Fruit fly (Drosophila melanogaster) whole organism, embryonic: Measurements from ENCODE around the gene CG33060.

Source experiments
- Bgb ChIP-seq: fragments of 200-800 bp; sonication (Bioruptor generic); IDR thresholded peaks from 2 replicates; pipeline ENCODE4 v1.3.6; 2022; ENCODE audit warnings: missing biosample characterization, missing genetic modification characterization; ENCODE audit not compliant: partially characterized antibody
- CG10543 ChIP-seq: fragments of 200-800 bp; sonication (Bioruptor generic); optimal IDR thresholded peaks from 3 replicates; lab custom pipeline; 2017; ENCODE audit warnings: missing biosample characterization, mild to moderate bottlenecking, missing genetic modification characterization, moderate library complexity
- CG12744 ChIP-seq: fragments of 200-800 bp; sonication (Bioruptor generic); optimal IDR thresholded peaks from 2 replicates; lab custom pipeline; 2016; ENCODE audit warnings: missing biosample characterization, missing genetic modification characterization
- CG15601 ChIP-seq: fragments of 200-800 bp; sonication (Bioruptor generic); optimal IDR thresholded peaks from 3 replicates; lab custom pipeline; 2019; ENCODE audit warnings: missing biosample characterization, mild to moderate bottlenecking, missing genetic modification characterization, moderate library complexity
- CG16779 ChIP-seq: fragments of 200-800 bp; sonication (Bioruptor generic); IDR thresholded peaks from 2 replicates; pipeline ENCODE4 v1.3.6; 2022; ENCODE audit warnings: missing biosample characterization, missing genetic modification characterization
- CG2129 ChIP-seq: fragments of 200-800 bp; sonication (Bioruptor generic); IDR thresholded peaks from 2 replicates; pipeline ENCODE4 v1.3.6; 2022; ENCODE audit warnings: missing biosample characterization, missing genetic modification characterization; ENCODE audit not compliant: partially characterized antibody
- CG3281 ChIP-seq: fragments of 200-800 bp; sonication (Bioruptor generic); optimal IDR thresholded peaks from 3 replicates; lab custom pipeline; 2017; ENCODE audit warnings: missing biosample characterization, mild to moderate bottlenecking, missing genetic modification characterization
- CG3726 ChIP-seq: fragments of 200-800 bp; sonication (Bioruptor generic); IDR thresholded peaks from 3 replicates; pipeline ENCODE4, ENCODE4 v1.3.6; 2022; ENCODE audit warnings: missing biosample characterization, missing genetic modification characterization
- CG3838 ChIP-seq: fragments of 200-800 bp; sonication (Bioruptor generic); optimal IDR thresholded peaks from 3 replicates; lab custom pipeline; 2016; ENCODE audit warnings: missing biosample characterization, missing genetic modification characterization
- CG4424 ChIP-seq: fragments of 200-800 bp; sonication (Bioruptor generic); optimal IDR thresholded peaks from 3 replicates; lab custom pipeline; 2016; ENCODE audit warnings: missing biosample characterization, missing genetic modification characterization
- CG8359 ChIP-seq: fragments of 200-800 bp; sonication (Bioruptor generic); optimal IDR thresholded peaks from 2 replicates; lab custom pipeline; 2017; ENCODE audit warnings: missing biosample characterization, mild to moderate bottlenecking, missing genetic modification characterization, borderline replicate concordance
- CG8944 ChIP-seq: fragments of 200-800 bp; sonication (Bioruptor generic); optimal IDR thresholded peaks from 3 replicates; lab custom pipeline; 2016; ENCODE audit warnings: missing biosample characterization, missing genetic modification characterization
- Dfd ChIP-seq, 2 experiments: fragments of >200 bp; optimal IDR thresholded peaks; 2 replicates each; lab custom pipeline; 2017; ENCODE audit warnings: missing biosample characterization in 2 of 2, missing genetic modification characterization in 2 of 2
- Dll ChIP-seq: fragments of 200-800 bp; sonication (Bioruptor generic); IDR thresholded peaks from 4 replicates; pipeline ENCODE4 v1.3.6; 2022; ENCODE audit warnings: missing biosample characterization, missing genetic modification characterization; ENCODE audit not compliant: partially characterized antibody
- Doc2 ChIP-seq: fragments of 200-800 bp; sonication (Bioruptor generic); IDR thresholded peaks from 2 replicates; pipeline ENCODE4 v1.3.6; 2022; ENCODE audit warnings: missing biosample characterization, missing genetic modification characterization
- Gug ChIP-seq: fragments of 200-800 bp; sonication (Bioruptor generic); IDR thresholded peaks from 4 replicates; pipeline ENCODE4 v1.3.6; 2022; ENCODE audit warnings: missing biosample characterization, missing genetic modification characterization
- Hey ChIP-seq: fragments of 200-800 bp; sonication (Bioruptor generic); optimal IDR thresholded peaks from 3 replicates; lab custom pipeline; 2018; ENCODE audit warnings: missing biosample characterization, mild to moderate bottlenecking, missing genetic modification characterization
- Hsf ChIP-seq: fragments of 200-800 bp; sonication (Bioruptor generic); optimal IDR thresholded peaks from 3 replicates; lab custom pipeline; 2016; ENCODE audit warnings: missing biosample characterization, missing genetic modification characterization
- Kr ChIP-seq: fragments of 200-800 bp; sonication (Bioruptor generic); optimal IDR thresholded peaks from 2 replicates; lab custom pipeline; 2017; ENCODE audit warnings: missing biosample characterization, mild to moderate bottlenecking, missing genetic modification characterization
- Lhr ChIP-seq: fragments of 200-800 bp; sonication (Bioruptor generic); optimal IDR thresholded peaks from 3 replicates; lab custom pipeline; 2017; ENCODE audit warnings: mild to moderate bottlenecking, missing biosample characterization, missing genetic modification reagents, missing genetic modification characterization
- Meics ChIP-seq: fragments of 200-800 bp; sonication (Bioruptor generic); optimal IDR thresholded peaks from 2 replicates; lab custom pipeline; 2017; ENCODE audit warnings: missing biosample characterization, mild to moderate bottlenecking, missing genetic modification characterization
- NK7.1 ChIP-seq: fragments of 200-800 bp; sonication (Bioruptor generic); optimal IDR thresholded peaks from 3 replicates; lab custom pipeline; 2016; ENCODE audit warnings: missing biosample characterization, missing genetic modification characterization
- Pdp1 ChIP-seq, 2 experiments: fragments of 200-800 bp; sonication (Bioruptor generic); optimal IDR thresholded peaks; 3 replicates each; lab custom pipeline; 2016; ENCODE audit warnings: missing biosample characterization in 2 of 2, missing genetic modification characterization in 2 of 2, mild to moderate bottlenecking in 1 of 2, moderate library complexity in 1 of 2
- Rfx ChIP-seq: fragments of 200-800 bp; sonication (Bioruptor generic); IDR thresholded peaks from 2 replicates; pipeline ENCODE4 v1.3.6; 2022; ENCODE audit warnings: missing biosample characterization, missing genetic modification characterization
- TFAM ChIP-seq: fragments of 200-800 bp; sonication (Bioruptor generic); optimal IDR thresholded peaks from 2 replicates; lab custom pipeline; 2017; ENCODE audit warnings: missing biosample characterization, missing genetic modification characterization, inconsistent platforms
- Tbp ChIP-seq: fragments of >200 bp; optimal IDR thresholded peaks from 2 replicates; lab custom pipeline; 2018; ENCODE audit warnings: missing biosample characterization, missing genetic modification characterization
- Vsx1 ChIP-seq: fragments of 200-800 bp; sonication (Bioruptor generic); optimal IDR thresholded peaks from 2 replicates; lab custom pipeline; 2017; ENCODE audit warnings: missing biosample characterization, mild to moderate bottlenecking, missing genetic modification characterization, missing genetic modification reagents
- bcd ChIP-seq: fragments of 200-800 bp; sonication (Bioruptor generic); optimal IDR thresholded peaks from 2 replicates; lab custom pipeline; 2017; ENCODE audit warnings: missing biosample characterization, mild to moderate bottlenecking, missing genetic modification characterization
- btn ChIP-seq: fragments of 200-800 bp; sonication (Bioruptor generic); optimal IDR thresholded peaks from 2 replicates; lab custom pipeline; 2016; ENCODE audit warnings: missing biosample characterization, missing genetic modification characterization
- cas ChIP-seq: fragments of 200-800 bp; sonication (Bioruptor generic); IDR thresholded peaks from 2 replicates; pipeline ENCODE4 v1.3.6; 2022; ENCODE audit warnings: missing biosample characterization, missing genetic modification characterization
- caup ChIP-seq: fragments of 200-800 bp; sonication (Bioruptor generic); optimal IDR thresholded peaks from 3 replicates; lab custom pipeline; 2017; ENCODE audit warnings: missing biosample characterization, mild to moderate bottlenecking, missing genetic modification characterization, moderate library complexity; ENCODE audit not compliant: severe bottlenecking
- chinmo ChIP-seq: fragments of 200-800 bp; sonication (Bioruptor generic); IDR thresholded peaks from 4 replicates; pipeline ENCODE4 v1.3.6; 2022; ENCODE audit warnings: missing biosample characterization, missing genetic modification characterization; ENCODE audit not compliant: partially characterized antibody
- cwo ChIP-seq: fragments of 200-800 bp; sonication (Bioruptor generic); optimal IDR thresholded peaks from 3 replicates; lab custom pipeline; 2017; ENCODE audit warnings: missing biosample characterization, missing genetic modification characterization, mild to moderate bottlenecking, moderate library complexity, missing genetic modification reagents
- danr ChIP-seq: fragments of 200-800 bp; sonication (Bioruptor generic); IDR thresholded peaks from 2 replicates; pipeline ENCODE4 v1.3.6; 2022; ENCODE audit warnings: missing biosample characterization, missing genetic modification characterization
- fd96Cb ChIP-seq: fragments of 200-800 bp; sonication (Bioruptor generic); optimal IDR thresholded peaks from 2 replicates; lab custom pipeline; 2018; ENCODE audit warnings: missing biosample characterization, mild to moderate bottlenecking, missing genetic modification characterization, moderate library complexity
- h ChIP-seq: fragments of >200 bp; optimal IDR thresholded peaks from 2 replicates; lab custom pipeline; 2017
- hkb ChIP-seq, 2 experiments: fragments of 200-800 bp in 1 of 2; fragments of >200 bp in 1 of 2; sonication (Bioruptor generic) in 1 of 2; IDR thresholded peaks in 1 of 2; optimal IDR thresholded peaks in 1 of 2; 2 replicates each; pipeline versions ENCODE4 v1.3.6 to Lab custom; 2017 to 2022; ENCODE audit warnings: missing biosample characterization in 1 of 2, missing genetic modification characterization in 1 of 2
- mam ChIP-seq: fragments of 200-800 bp; sonication (Bioruptor generic); optimal IDR thresholded peaks from 3 replicates; lab custom pipeline; 2016; ENCODE audit warnings: missing biosample characterization, missing genetic modification characterization
- nerfin-1 ChIP-seq: fragments of 200-800 bp; sonication (Bioruptor generic); optimal IDR thresholded peaks from 3 replicates; lab custom pipeline; 2019; ENCODE audit warnings: missing biosample characterization, mild to moderate bottlenecking, missing genetic modification characterization, moderate library complexity
- onecut ChIP-seq: fragments of 200-800 bp; sonication (Bioruptor generic); IDR thresholded peaks from 2 replicates; pipeline ENCODE4 v1.3.6; 2022; ENCODE audit warnings: missing biosample characterization, missing genetic modification characterization
- org-1 ChIP-seq: fragments of 200-800 bp; sonication (Bioruptor generic); optimal IDR thresholded peaks from 2 replicates; lab custom pipeline; 2017; ENCODE audit warnings: missing biosample characterization, missing genetic modification characterization
- pum ChIP-seq: fragments of 200-800 bp; sonication (Bioruptor generic); optimal IDR thresholded peaks from 2 replicates; lab custom pipeline; 2016; ENCODE audit warnings: missing biosample characterization, missing genetic modification characterization
- repo ChIP-seq: fragments of 200-800 bp; sonication (Bioruptor generic); optimal IDR thresholded peaks from 2 replicates; lab custom pipeline; 2016; ENCODE audit warnings: missing biosample characterization, missing genetic modification characterization
- shn ChIP-seq: fragments of 200-800 bp; sonication (Bioruptor generic); optimal IDR thresholded peaks from 3 replicates; lab custom pipeline; 2016; ENCODE audit warnings: missing biosample characterization, missing genetic modification characterization
- sisA ChIP-seq: fragments of 200-800 bp; sonication (Bioruptor generic); IDR thresholded peaks from 2 replicates; pipeline ENCODE4 v1.3.6; 2022; ENCODE audit warnings: missing biosample characterization, missing genetic modification characterization
- slou ChIP-seq: fragments of 200-800 bp; sonication (Bioruptor generic); optimal IDR thresholded peaks from 3 replicates; lab custom pipeline; 2016; ENCODE audit warnings: missing biosample characterization, missing genetic modification characterization
- tll ChIP-seq, 2 experiments: fragments of 200-800 bp in 1 of 2; fragments of >200 bp in 1 of 2; sonication (Bioruptor generic) in 1 of 2; optimal IDR thresholded peaks; 2 replicates each; lab custom pipeline; 2017 to 2019; ENCODE audit warnings: missing biosample characterization in 2 of 2, missing genetic modification characterization in 2 of 2, mild to moderate bottlenecking in 1 of 2, moderate library complexity in 1 of 2
- unc-4 ChIP-seq: fragments of 200-800 bp; sonication (Bioruptor generic); IDR thresholded peaks from 2 replicates; pipeline ENCODE4 v1.3.6; 2022; ENCODE audit warnings: missing biosample characterization, missing genetic modification characterization; ENCODE audit not compliant: partially characterized antibody
- wdn ChIP-seq: fragments of 200-800 bp; sonication (Bioruptor generic); IDR thresholded peaks from 2 replicates; pipeline ENCODE4 v1.3.6; 2022; ENCODE audit warnings: missing biosample characterization, missing genetic modification characterization
- yki ChIP-seq: fragments of >200 bp; optimal IDR thresholded peaks from 3 replicates; lab custom pipeline; 2018

The CG33060 gene

DNA sequence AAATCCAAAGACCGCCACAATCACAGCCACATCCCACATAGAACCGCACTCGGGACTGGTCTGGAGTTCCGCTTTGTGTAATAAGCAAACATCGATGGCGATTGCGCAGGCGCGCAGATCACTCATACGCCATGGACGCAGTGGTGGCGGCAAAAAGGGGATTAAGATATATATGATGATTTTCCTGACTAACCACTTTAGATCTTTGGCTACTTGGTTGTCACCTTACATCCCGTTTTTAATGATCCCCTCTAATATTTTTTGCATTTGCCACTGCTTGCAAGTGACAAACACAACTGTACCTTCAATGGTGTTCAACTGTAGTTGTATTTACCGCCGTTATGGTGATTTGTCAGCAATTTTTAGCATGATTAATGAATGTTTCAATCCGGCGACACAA, 20.9 kb upstream of the CG33060 start (continued):
- TF ChIP-seq CG2129 (GFP tag; lab: Robert Waterston, UW), result no peak
- TF ChIP-seq sisA (GFP tag; lab: Robert Waterston, UW), result peak; percentile 21; the same call in 1 of the 2 replicates
- TF ChIP-seq Rfx (GFP tag; lab: Robert Waterston, UW), result peak; percentile 71
- no peak for TF ChIP-seq Bgb (GFP tag; lab: Robert Waterston, UW)
- TF ChIP-seq Meics (GFP tag; lab: Kevin White, UChicago), result peak; percentile 30
- TF ChIP-seq cwo (GFP tag; lab: Kevin White, UChicago), result peak; percentile 9
- no peak for TF ChIP-seq unc-4 (GFP tag; lab: Robert Waterston, UW)
- TF ChIP-seq cas (GFP tag; lab: Robert Waterston, UW), result no peak
- no peak for TF ChIP-seq CG10543 (GFP tag; lab: Kevin White, UChicago)
- no peak for TF ChIP-seq Hey (tag; lab: Kevin White, UChicago)
- peak; percentile 53; the same call in 1 of the 2 replicates for TF ChIP-seq wdn (GFP tag; lab: Robert Waterston, UW)
- no peak for TF ChIP-seq btn (GFP tag; lab: Kevin White, UChicago)
- TF ChIP-seq CG4424 (GFP tag; lab: Kevin White, UChicago), result no peak
- TF ChIP-seq onecut (GFP tag; lab: Robert Waterston, UW), result no peak
- peak; percentile 32 for TF ChIP-seq mam (GFP tag; lab: Kevin White, UChicago)
- no peak for TF ChIP-seq Lhr (GFP tag; lab: Kevin White, UChicago)
- TF ChIP-seq NK7.1 (GFP tag; lab: Kevin White, UChicago), result no peak
- no peak for TF ChIP-seq CG12744 (GFP tag; lab: Kevin White, UChicago)
- no peak for TF ChIP-seq Dll (GFP tag; lab: Robert Waterston, UW)
- peak; percentile 11 for TF ChIP-seq caup (GFP tag; lab: Kevin White, UChicago)
- TF ChIP-seq Tbp (GFP tag; lab: Kevin White, UChicago), result no peak
- TF ChIP-seq CG15601 (tag; lab: Kevin White, UChicago), result no peak
- no peak for TF ChIP-seq pum
- no peak for TF ChIP-seq hkb (optimal IDR thresholded peaks at IDR 0.05; lab: Kevin White, UChicago)
- 0 out of 2 replicates have a peak, but pooled peaks have one; percentile 31 for TF ChIP-seq hkb (GFP tag; IDR thresholded peaks at IDR 0.05; lab: Robert Waterston, UW)
- no peak for TF ChIP-seq Pdp1 (GFP tag; optimal IDR thresholded peaks at IDR 0.05; lab: Kevin White, UChicago)
- TF ChIP-seq CG16779 (GFP tag; lab: Robert Waterston, UW), result no peak
- no peak for TF ChIP-seq CG8944 (GFP tag; lab: Kevin White, UChicago)
- no peak for TF ChIP-seq yki
- TF ChIP-seq CG3838 (GFP tag; lab: Kevin White, UChicago), result no peak
- TF ChIP-seq Doc2 (GFP tag; lab: Robert Waterston, UW), result no peak
- no peak for TF ChIP-seq repo (GFP tag; lab: Kevin White, UChicago)
- TF ChIP-seq CG3726 (GFP tag; lab: Robert Waterston, UW), result no peak
- 0 out of 4 replicates have a peak, but pooled peaks have one; percentile 6 for TF ChIP-seq Gug (GFP tag; lab: Robert Waterston, UW)
- TF ChIP-seq chinmo (GFP tag; lab: Robert Waterston, UW), result 0 out of 4 replicates have a peak, but pooled peaks have one; percentile 24
- TF ChIP-seq Dfd (GFP tag; optimal IDR thresholded peaks at IDR 0.05; lab: Kevin White, UChicago), result no peak
- TF ChIP-seq Vsx1 (GFP tag; lab: Kevin White, UChicago), result no peak
- no peak for TF ChIP-seq bcd (GFP tag; lab: Kevin White, UChicago)
- TF ChIP-seq org-1 (GFP tag; lab: Kevin White, UChicago), result peak; percentile 37
- TF ChIP-seq TFAM, result no peak
- no peak for TF ChIP-seq danr (GFP tag; lab: Robert Waterston, UW)
- no peak for TF ChIP-seq h (lab: Kevin White, UChicago)
- TF ChIP-seq tll (GFP tag; optimal IDR thresholded peaks at IDR 0.05; lab: Kevin White, UChicago), result no peak
- no peak for TF ChIP-seq nerfin-1
- no peak for TF ChIP-seq slou (GFP tag; lab: Kevin White, UChicago)
- TF ChIP-seq shn (GFP tag; lab: Kevin White, UChicago), result no peak
- TF ChIP-seq Kr (GFP tag; lab: Kevin White, UChicago), result no peak
- TF ChIP-seq fd96Cb (tag; lab: Kevin White, UChicago), result no peak
- no peak for TF ChIP-seq Hsf (GFP tag; lab: Kevin White, UChicago)
- TF ChIP-seq CG3281 (GFP tag; lab: Kevin White, UChicago), result peak; percentile 27
- TF ChIP-seq CG8359, result no peak
